Worm (Caenorhabditis elegans): ENCODE data around the gene gur-5.

gur-5 gene

DNA sequence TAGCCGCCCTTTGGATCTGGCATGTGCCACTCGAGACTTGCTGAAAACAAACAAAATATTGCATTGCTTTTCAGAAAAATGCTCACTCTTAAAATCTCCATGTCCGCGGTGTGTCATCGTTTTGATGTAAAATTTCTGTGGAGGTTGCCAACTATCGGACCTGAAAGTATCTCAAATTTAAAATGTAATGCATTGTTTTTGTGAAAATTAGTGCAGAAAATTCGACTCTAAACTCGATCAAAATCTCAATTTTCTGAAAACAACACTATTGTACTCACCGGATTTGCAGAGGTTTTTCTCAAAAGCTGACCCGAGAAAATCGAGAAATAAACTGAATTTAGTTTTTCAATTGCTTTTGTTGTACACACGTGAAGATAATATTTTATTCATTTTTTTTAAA, 43.6 kb upstream of the gur-5 start, which contains the start of gene T16D1.1:
T16D1.1 (minus strand) TSS at position 101 of the 400 bp plus-strand sequence.
- no peak for TF ChIP-seq ama-1 (optimal IDR thresholded peaks at IDR 0.05)
- TF ChIP-seq sox-2 (GFP tag; IDR thresholded peaks at IDR 0.05), result no peak
- TF ChIP-seq ceh-24 (tag; optimal IDR thresholded peaks at IDR 0.05), result no peak
- no peak for TF ChIP-seq elt-2 (tag; optimal IDR thresholded peaks at IDR 0.05)
- no peak for TF ChIP-seq dmd-4 (tag; optimal IDR thresholded peaks at IDR 0.05; ENCODE audit: borderline replicate concordance)
- no peak for TF ChIP-seq ceh-31 (tag; optimal IDR thresholded peaks at IDR 0.05)
- no peak for TF ChIP-seq C38D4.7 (GFP tag; optimal IDR thresholded peaks at IDR 0.05)
- TF ChIP-seq ceh-6 (GFP tag; optimal IDR thresholded peaks at IDR 0.05), result no peak
- TF ChIP-seq pha-2 (tag; optimal IDR thresholded peaks at IDR 0.05), result no peak
- no peak for TF ChIP-seq hlh-13 (GFP tag; optimal IDR thresholded peaks at IDR 0.05)
- TF ChIP-seq F13H6.1 (tag; optimal IDR thresholded peaks at IDR 0.05), result no peak
- no peak for TF ChIP-seq hlh-30 (tag; optimal IDR thresholded peaks at IDR 0.05; ENCODE audit: insufficient read depth)
- no peak for TF ChIP-seq C08G9.2 (tag; optimal IDR thresholded peaks at IDR 0.05)
- TF ChIP-seq gmeb-2 (tag; optimal IDR thresholded peaks at IDR 0.05), result no peak
- no peak for TF ChIP-seq madf-2 (tag; optimal IDR thresholded peaks at IDR 0.05)

- TF ChIP-seq sdc-2 (tag; optimal IDR thresholded peaks at IDR 0.05) (no peak), ceh-30 (tag; optimal IDR thresholded peaks at IDR 0.05) (no peak)
Observed at ce11 chrII:5246791-5247361, 38.3 kb upstream of the gur-5 start, which contains the start of gene ptr-6. Gene ptr-6 (minus strand): TSS chrII:5246837.

DNA sequence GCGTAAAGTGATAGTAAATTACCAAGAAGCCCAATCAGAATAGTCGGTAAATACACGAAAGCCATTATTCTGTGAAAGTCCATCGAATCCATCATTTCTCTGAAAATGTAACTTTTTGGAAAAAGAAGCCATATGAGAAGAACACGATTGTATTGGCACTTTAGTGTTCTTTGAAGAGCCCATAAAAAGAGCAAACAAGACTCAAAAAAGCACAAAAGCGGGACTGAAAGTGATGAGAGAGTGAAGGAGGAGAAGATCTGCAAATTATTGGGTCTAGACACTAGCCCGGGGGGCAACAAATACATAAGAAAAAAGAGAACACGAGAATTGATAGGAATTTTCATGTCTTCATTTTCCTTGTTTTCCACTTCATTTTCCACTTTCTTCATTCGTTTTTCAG, 29.7 kb upstream of the gur-5 start, which contains the start of gene frpr-4:
frpr-4 (minus strand) TSS at position 101 of the 400 bp plus-strand sequence.
- TF ChIP-seq gmeb-2 (tag; optimal IDR thresholded peaks at IDR 0.05) (no peak), sox-4 (tag; optimal IDR thresholded peaks at IDR 0.05) (no peak), fax-1 (tag; optimal IDR thresholded peaks at IDR 0.05) (no peak), hlh-8 (tag; optimal IDR thresholded peaks at IDR 0.05) (no peak), ceh-48 (tag; optimal IDR thresholded peaks at IDR 0.05) (no peak), ceh-24 (tag; optimal IDR thresholded peaks at IDR 0.05) (no peak), fkh-6 (tag; optimal IDR thresholded peaks at IDR 0.05) (no peak), nhr-11 (tag; optimal IDR thresholded peaks at IDR 0.05) (no peak), sdc-2 (tag; optimal IDR thresholded peaks at IDR 0.05) (no peak), unc-55 (GFP tag; optimal IDR thresholded peaks at IDR 0.05) (no peak), hlh-30 (tag; optimal IDR thresholded peaks at IDR 0.05; ENCODE audit: insufficient read depth) (no peak), ceh-34 (tag; optimal IDR thresholded peaks at IDR 0.05) (no peak), lim-6 (tag; optimal IDR thresholded peaks at IDR 0.05) (no peak), ceh-18 (tag; optimal IDR thresholded peaks at IDR 0.05) (no peak), ceh-19 (GFP tag; optimal IDR thresholded peaks at IDR 0.05) (no peak), elt-4 (tag; optimal IDR thresholded peaks at IDR 0.05) (no peak), nhr-232 (tag; optimal IDR thresholded peaks at IDR 0.05) (no peak), ceh-9 (tag; optimal IDR thresholded peaks at IDR 0.05) (no peak)

- TF ChIP-seq sdc-2 (tag; optimal IDR thresholded peaks at IDR 0.05) (no peak), tbx-7 (tag; optimal IDR thresholded peaks at IDR 0.05) (no peak), unc-3 (GFP tag; conservative IDR thresholded peaks at IDR 0.05) (no peak), unc-3 (tag; optimal IDR thresholded peaks at IDR 0.05) (no peak), ceh-30 (tag; optimal IDR thresholded peaks at IDR 0.05) (no peak)
Observed at ce11 chrII:5264650-5265049, 20.5 kb upstream of the gur-5 start.

- no peak for TF ChIP-seq ceh-19 (GFP tag; optimal IDR thresholded peaks at IDR 0.05)
- no peak for TF ChIP-seq zip-5 (tag; optimal IDR thresholded peaks at IDR 0.05)
- TF ChIP-seq F13H6.1 (tag; optimal IDR thresholded peaks at IDR 0.05), result no peak
Observed at ce11 chrII:5268977-5269376, 16.2 kb upstream of the gur-5 start.

Measured in whole organism, late embryonic.